Fruit fly (Drosophila melanogaster): Measurements from ENCODE around the gene CG13244.

Gene CG13244

dm6 chr2L:15908496-15909276 is 8.0 kb upstream of the CG13244 start (continued):
- peak; percentile 27; the same call in 1 of the 2 replicates for TF ChIP-seq Xrp1 (GFP tag; IDR thresholded peaks at IDR 0.05)
- peak; percentile 55; the same call in 1 of the 2 replicates for TF ChIP-seq bbx (GFP tag; IDR thresholded peaks at IDR 0.05; ENCODE audit: partially characterized antibody)
- TF ChIP-seq CG15011 (GFP tag; optimal IDR thresholded peaks at IDR 0.05) = no peak
- no peak for TF ChIP-seq inv (GFP tag; IDR thresholded peaks at IDR 0.05; ENCODE audit: partially characterized antibody)
- no peak for TF ChIP-seq HLH54F (GFP tag; optimal IDR thresholded peaks at IDR 0.05)
- TF ChIP-seq CG4328 (GFP tag; optimal IDR thresholded peaks at IDR 0.05) = peak; percentile 4
- TF ChIP-seq da (GFP tag; optimal IDR thresholded peaks at IDR 0.05) = no peak
- no peak for TF ChIP-seq Taf1 (GFP tag; IDR thresholded peaks at IDR 0.05)
- TF ChIP-seq CG4424 (GFP tag; optimal IDR thresholded peaks at IDR 0.05) = peak; percentile 15
- peak; percentile 56 for TF ChIP-seq dmrt11E (tag; optimal IDR thresholded peaks at IDR 0.05)
- peak; percentile 40 for TF ChIP-seq kah (GFP tag; optimal IDR thresholded peaks at IDR 0.05)
- TF ChIP-seq HmgD (GFP tag; optimal IDR thresholded peaks at IDR 0.05) = peak; percentile 50
- TF ChIP-seq CG31365 (tag; optimal IDR thresholded peaks at IDR 0.05) = no peak
- peak; percentile 77 for TF ChIP-seq CG13424 (tag; optimal IDR thresholded peaks at IDR 0.05)
- no peak for TF ChIP-seq ranshi (GFP tag; IDR thresholded peaks at IDR 0.05)
- no peak for TF ChIP-seq CG15479 (GFP tag; optimal IDR thresholded peaks at IDR 0.05)
- peak; percentile 31 for TF ChIP-seq CG9727 (GFP tag; optimal IDR thresholded peaks at IDR 0.05)
- peak; percentile 73 for TF ChIP-seq cwo (GFP tag; optimal IDR thresholded peaks at IDR 0.05)
- TF ChIP-seq BEAF-32 (GFP tag; optimal IDR thresholded peaks at IDR 0.05) = no peak
- TF ChIP-seq CG9437 (GFP tag; optimal IDR thresholded peaks at IDR 0.05) = peak; percentile 79
- no peak for TF ChIP-seq dimm (GFP tag; IDR thresholded peaks at IDR 0.05)
- TF ChIP-seq CG7745 (tag; optimal IDR thresholded peaks at IDR 0.05) = no peak
- no peak for TF ChIP-seq maf-S (GFP tag; optimal IDR thresholded peaks at IDR 0.05)
- TF ChIP-seq Doc3 (GFP tag; IDR thresholded peaks at IDR 0.05; ENCODE audit: partially characterized antibody) = no peak
- TF ChIP-seq Antp (GFP tag; optimal IDR thresholded peaks at IDR 0.05) = no peak
- TF ChIP-seq ind (GFP tag; optimal IDR thresholded peaks at IDR 0.05) = peak; percentile 10
- no peak for TF ChIP-seq tup (GFP tag; optimal IDR thresholded peaks at IDR 0.05)
- TF ChIP-seq HHEX (GFP tag; optimal IDR thresholded peaks at IDR 0.05) = peak; percentile 12
- TF ChIP-seq pfk (GFP tag; optimal IDR thresholded peaks at IDR 0.05) = peak; percentile 41
- TF ChIP-seq ro (GFP tag; IDR thresholded peaks at IDR 0.05) = no peak
- TF ChIP-seq CG4404 (GFP tag; IDR thresholded peaks at IDR 0.05) = no peak
- no peak; the same call in 1 of the 2 replicates for TF ChIP-seq CG10366 (GFP tag; IDR thresholded peaks at IDR 0.05)
- TF ChIP-seq pum (GFP tag; optimal IDR thresholded peaks at IDR 0.05) = no peak
- TF ChIP-seq Dip3 (GFP tag; optimal IDR thresholded peaks at IDR 0.05) = no peak
- TF ChIP-seq CG11093 (GFP tag; IDR thresholded peaks at IDR 0.05) = no peak
- peak in 1 of 2 experiments; percentile 99 for TF ChIP-seq Eip74EF (GFP tag; optimal IDR thresholded peaks at IDR 0.05)
- TF ChIP-seq Scr (GFP tag; IDR thresholded peaks at IDR 0.05; ENCODE audit: partially characterized antibody) = 0 out of 2 replicates have a peak, but pooled peaks have one; percentile 13
- peak; percentile 12 for TF ChIP-seq CG30403 (GFP tag; optimal IDR thresholded peaks at IDR 0.05)
- peak; percentile 14 for TF ChIP-seq CG12104 (GFP tag; optimal IDR thresholded peaks at IDR 0.05)
- TF ChIP-seq CG1233 (GFP tag; optimal IDR thresholded peaks at IDR 0.05) = peak; percentile 24
